Worm (Caenorhabditis elegans) whole organism, midembryonic: ENCODE data around the gene cutl-15.

ENCODE experiments used
- T22C8.4 ChIP-seq: fragments of 200-800 bp; sonication (Bioruptor generic); IDR thresholded peaks from 2 replicates; pipeline ENCODE4 v1.3.6; 2022; ENCODE audit warnings: missing genetic modification characterization, missing compliant biosample characterization
- cog-1 ChIP-seq: sonication (generic microtip); optimal IDR thresholded peaks from 2 replicates; lab custom pipeline; 2016; ENCODE audit warnings: missing genetic modification characterization, missing compliant biosample characterization
- flt-1 ChIP-seq: fragments of 200-800 bp; sonication (Bioruptor generic); IDR thresholded peaks from 2 replicates; pipeline ENCODE4 v1.3.6; 2022; ENCODE audit warnings: missing genetic modification characterization, missing compliant biosample characterization
- klf-2 ChIP-seq: fragments of 200-800 bp; sonication (Bioruptor generic); conservative IDR thresholded peaks from 2 replicates; pipeline ENCODE4 v1.3.6; 2022; ENCODE audit warnings: missing genetic modification reagents, missing genetic modification characterization, missing compliant biosample characterization
- med-1 ChIP-seq: sonication (generic microtip); optimal IDR thresholded peaks from 2 replicates; lab custom pipeline; 2017; ENCODE audit warnings: missing genetic modification characterization, mild to moderate bottlenecking, missing compliant biosample characterization, antibody characterized with exemption, missing genetic modification reagents; ENCODE audit not compliant: insufficient read depth
- ref-1 ChIP-seq: fragments of 200-800 bp; sonication (Bioruptor generic); conservative IDR thresholded peaks from 2 replicates; pipeline ENCODE4 v1.3.6; 2022; ENCODE audit warnings: missing genetic modification reagents, missing genetic modification characterization, missing compliant biosample characterization
- tab-1 ChIP-seq: fragments of 200-800 bp; sonication (Bioruptor generic); IDR thresholded peaks from 2 replicates; pipeline ENCODE4 v1.3.6; 2022; ENCODE audit warnings: missing genetic modification characterization, missing compliant biosample characterization
- ztf-23 ChIP-seq: fragments of 200-800 bp; sonication (Bioruptor generic); IDR thresholded peaks from 2 replicates; pipeline ENCODE4 v1.3.6; 2022; ENCODE audit warnings: missing genetic modification reagents, missing genetic modification characterization, missing compliant biosample characterization
- ztf-29 ChIP-seq: fragments of 200-800 bp; sonication (Bioruptor generic); IDR thresholded peaks from 2 replicates; pipeline ENCODE4 v1.3.6; 2022; ENCODE audit warnings: missing genetic modification reagents, missing genetic modification characterization, missing compliant biosample characterization

cutl-15 gene

ce11 chrII:8947391-8947790 lies at the start of gene cutl-15:
cutl-15 (minus strand) TSS chrII:8947688.
- TF ChIP-seq flt-1 (GFP tag; lab: Robert Waterston, UW) (no peak), tab-1 (GFP tag; lab: Robert Waterston, UW) (no peak), ref-1 (GFP tag; lab: Robert Waterston, UW) (no peak), klf-2 (GFP tag; lab: Robert Waterston, UW) (no peak), ztf-29 (no peak), cog-1 (tag; lab: Kevin White, UChicago) (no peak), med-1 (GFP tag; lab: Kevin White, UChicago) (no peak), T22C8.4 (GFP tag; lab: Robert Waterston, UW) (no peak), ztf-23 (GFP tag; lab: Robert Waterston, UW) (no peak)

- TF ChIP-seq ztf-29 (no peak), cog-1 (tag; lab: Kevin White, UChicago) (no peak), klf-2 (GFP tag; lab: Robert Waterston, UW) (no peak), ref-1 (GFP tag; lab: Robert Waterston, UW) (no peak), T22C8.4 (GFP tag; lab: Robert Waterston, UW) (no peak), flt-1 (GFP tag; lab: Robert Waterston, UW) (no peak), med-1 (GFP tag; lab: Kevin White, UChicago) (no peak), tab-1 (GFP tag; lab: Robert Waterston, UW) (no peak), ztf-23 (GFP tag; lab: Robert Waterston, UW) (no peak)
Measured at ce11 chrII:8996064-8996463, 48.6 kb upstream of the cutl-15 start, which contains the start of gene ndub-2. ndub-2 (plus strand) TSS chrII:8996364.

- TF ChIP-seq ztf-23 (GFP tag; lab: Robert Waterston, UW): no peak
- TF ChIP-seq T22C8.4 (GFP tag; lab: Robert Waterston, UW): no peak
- TF ChIP-seq klf-2 (GFP tag; lab: Robert Waterston, UW): no peak
- no peak for TF ChIP-seq med-1 (GFP tag; lab: Kevin White, UChicago)
- no peak for TF ChIP-seq tab-1 (GFP tag; lab: Robert Waterston, UW)
- no peak for TF ChIP-seq ztf-29
- TF ChIP-seq ref-1 (GFP tag; lab: Robert Waterston, UW): no peak
- TF ChIP-seq flt-1 (GFP tag; lab: Robert Waterston, UW): no peak
Measured at ce11 chrII:8994336-8994735, 46.8 kb upstream of the cutl-15 start, which contains the start of gene F44G4.1. F44G4.1 (plus strand) TSS chrII:8994636.

ce11 chrII:8992780-8993179 lies 45.3 kb upstream of the cutl-15 start, which contains the start of gene ooc-5:
ooc-5 (plus strand) TSS chrII:8993160.
- TF ChIP-seq T22C8.4 (GFP tag; lab: Robert Waterston, UW): no peak
- TF ChIP-seq cog-1 (tag; lab: Kevin White, UChicago): no peak
- TF ChIP-seq ztf-23 (GFP tag; lab: Robert Waterston, UW): no peak
- TF ChIP-seq med-1 (GFP tag; lab: Kevin White, UChicago): no peak
- no peak for TF ChIP-seq ref-1 (GFP tag; lab: Robert Waterston, UW)
- TF ChIP-seq ztf-29: no peak
- no peak for TF ChIP-seq klf-2 (GFP tag; lab: Robert Waterston, UW)
- no peak for TF ChIP-seq flt-1 (GFP tag; lab: Robert Waterston, UW)
- TF ChIP-seq tab-1 (GFP tag; lab: Robert Waterston, UW): no peak

- TF ChIP-seq flt-1 (GFP tag; lab: Robert Waterston, UW) (no peak), T22C8.4 (GFP tag; lab: Robert Waterston, UW) (no peak), ref-1 (GFP tag; lab: Robert Waterston, UW) (no peak), tab-1 (GFP tag; lab: Robert Waterston, UW) (no peak), med-1 (GFP tag; lab: Kevin White, UChicago) (no peak), cog-1 (tag; lab: Kevin White, UChicago) (no peak), ztf-29 (no peak), ztf-23 (GFP tag; lab: Robert Waterston, UW) (no peak)
Measured at ce11 chrII:8991602-8992001, 44.1 kb upstream of the cutl-15 start.

- no peak for TF ChIP-seq flt-1 (GFP tag; lab: Robert Waterston, UW)
- no peak for TF ChIP-seq ref-1 (GFP tag; lab: Robert Waterston, UW)
Measured at ce11 chrII:8990267-8990666, 42.8 kb upstream of the cutl-15 start.

- TF ChIP-seq ref-1 (GFP tag; lab: Robert Waterston, UW) (no peak), ztf-29 (no peak), ztf-23 (GFP tag; lab: Robert Waterston, UW) (no peak)
Measured at ce11 chrII:8989444-8989843, 42.0 kb upstream of the cutl-15 start, which contains the start of gene C18E9.9. C18E9.9 (minus strand) TSS chrII:8989544.

ce11 chrII:8987962-8988361 lies 40.5 kb upstream of the cutl-15 start, which contains the start of gene C18E9.8:
C18E9.8 (minus strand) TSS chrII:8988062.
- TF ChIP-seq cog-1 (tag; lab: Kevin White, UChicago) (no peak), flt-1 (GFP tag; lab: Robert Waterston, UW) (no peak), ztf-29 (no peak), T22C8.4 (GFP tag; lab: Robert Waterston, UW) (no peak), med-1 (GFP tag; lab: Kevin White, UChicago) (no peak), tab-1 (GFP tag; lab: Robert Waterston, UW) (no peak), klf-2 (GFP tag; lab: Robert Waterston, UW) (no peak), ztf-23 (GFP tag; lab: Robert Waterston, UW) (no peak), ref-1 (GFP tag; lab: Robert Waterston, UW) (no peak)

ce11 chrII:8982683-8983082 lies 35.2 kb upstream of the cutl-15 start, which contains the start of gene C18E9.7:
C18E9.7 (minus strand) TSS chrII:8982783.
- TF ChIP-seq tab-1 (GFP tag; lab: Robert Waterston, UW): no peak
- TF ChIP-seq ztf-23 (GFP tag; lab: Robert Waterston, UW): no peak
- no peak for TF ChIP-seq ztf-29
- no peak for TF ChIP-seq cog-1 (tag; lab: Kevin White, UChicago)
- no peak for TF ChIP-seq flt-1 (GFP tag; lab: Robert Waterston, UW)
- no peak for TF ChIP-seq med-1 (GFP tag; lab: Kevin White, UChicago)
- TF ChIP-seq ref-1 (GFP tag; lab: Robert Waterston, UW): no peak
- TF ChIP-seq T22C8.4 (GFP tag; lab: Robert Waterston, UW): no peak
- TF ChIP-seq klf-2 (GFP tag; lab: Robert Waterston, UW): no peak
